Fruit fly (Drosophila melanogaster) whole organism, pupa: Measurements from ENCODE around the gene pcx.

Experiments used
- CG14655 ChIP-seq: fragments of 200-800 bp; sonication (Bioruptor generic); optimal IDR thresholded peaks from 3 replicates; lab custom pipeline; 2017; ENCODE audit warnings: mild to moderate bottlenecking, missing biosample characterization, missing genetic modification reagents, missing genetic modification characterization
- CG34367 ChIP-seq: fragments of 200-800 bp; sonication (Bioruptor generic); optimal IDR thresholded peaks from 2 replicates; lab custom pipeline; 2018; ENCODE audit warnings: missing biosample characterization, mild to moderate bottlenecking, missing genetic modification characterization
- CG4496 ChIP-seq: fragments of 200-800 bp; sonication (Bioruptor generic); IDR thresholded peaks from 3 replicates; pipeline ENCODE4 v1.3.6; 2022; ENCODE audit warnings: missing biosample characterization, missing genetic modification characterization
- CG8159 ChIP-seq: fragments of 200-800 bp; sonication (Bioruptor generic); optimal IDR thresholded peaks from 3 replicates; lab custom pipeline; 2018; ENCODE audit warnings: missing biosample characterization, mild to moderate bottlenecking, missing genetic modification characterization, moderate library complexity
- Pif1B ChIP-seq: fragments of 200-800 bp; sonication (Bioruptor generic); optimal IDR thresholded peaks from 3 replicates; lab custom pipeline; 2016; ENCODE audit warnings: missing biosample characterization, missing genetic modification characterization

dm6 chrX:2225138-2225537 lies at the start of gene pcx:
- no peak for TF ChIP-seq CG4496
- TF ChIP-seq CG8159: no peak
- TF ChIP-seq CG14655 (GFP tag; lab: Kevin White, UChicago): no peak
- TF ChIP-seq Pif1B: no peak
- no peak for TF ChIP-seq CG34367
